Worm (Caenorhabditis elegans): ENCODE measurements around the gene siah-1.

DNA sequence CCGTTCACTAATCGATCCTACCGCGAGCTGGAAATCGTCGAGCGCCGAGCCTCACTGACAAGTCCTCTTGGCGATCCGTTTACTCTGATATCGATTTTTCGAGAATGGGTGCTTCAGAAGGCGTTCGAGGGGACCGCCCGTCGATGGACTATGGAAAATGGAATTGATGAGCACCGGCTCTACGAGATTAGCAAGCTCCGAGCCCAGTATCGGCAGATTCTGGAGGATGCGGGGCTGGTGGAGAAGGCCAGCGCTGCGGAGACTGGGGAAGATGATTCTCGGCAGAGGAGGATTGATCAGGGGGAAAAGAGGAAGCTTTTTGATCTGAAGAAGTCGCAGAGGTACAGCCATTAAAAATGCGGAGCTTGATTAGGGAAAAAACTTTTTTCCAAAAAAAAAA lies 12.4 kb upstream of the siah-1 start:
- no peak for TF ChIP-seq nhr-6 (tag; optimal IDR thresholded peaks at IDR 0.05)
- no peak for TF ChIP-seq hlh-30 (tag; optimal IDR thresholded peaks at IDR 0.05; ENCODE audit: insufficient read depth)
- no peak for TF ChIP-seq skn-1 (tag; optimal IDR thresholded peaks at IDR 0.05)
- no peak for TF ChIP-seq unc-39 (tag; optimal IDR thresholded peaks at IDR 0.05)

Measured in whole organism, L4 larva.